Fruit fly (Drosophila melanogaster): Measurements from ENCODE around the gene Ugt316A1.

dm6 chr3L:19032676-19033075, 29.9 kb downstream of the Ugt316A1 start:
- no peak for TF ChIP-seq Myc (optimal IDR thresholded peaks at IDR 0.05)
- no peak for TF ChIP-seq h (optimal IDR thresholded peaks at IDR 0.05)
- TF ChIP-seq insv (optimal IDR thresholded peaks at IDR 0.05), result no peak
- TF ChIP-seq Sin3A (optimal IDR thresholded peaks at IDR 0.05), result no peak

Measured in Kc167 (cell line).